Worm (Caenorhabditis elegans) whole organism, mixed stage, embryonic: Measurements from ENCODE around the gene C09H10.5.

ENCODE experiments used
- M03D4.4 ChIP-seq: sonication (generic microtip); optimal IDR thresholded peaks from 2 replicates; lab custom pipeline; 2017; ENCODE audit warnings: mild to moderate bottlenecking, missing genetic modification characterization, missing compliant biosample characterization
- bed-3 ChIP-seq: fragments of 200-800 bp; sonication (Bioruptor generic); optimal IDR thresholded peaks from 3 replicates; lab custom pipeline; 2018; ENCODE audit warnings: mild to moderate bottlenecking, missing genetic modification characterization, moderate library complexity, missing compliant biosample characterization
- blmp-1 ChIP-seq: fragments of 150-350 bp; optimal IDR thresholded peaks from 2 replicates; lab custom pipeline; 2014; ENCODE audit warnings: missing biosample characterization, missing genetic modification characterization
- ceh-39 ChIP-seq: fragments of 150-350 bp; optimal IDR thresholded peaks from 2 replicates; lab custom pipeline; 2014; ENCODE audit warnings: missing biosample characterization, missing genetic modification characterization
- ceh-43 ChIP-seq: fragments of 200-800 bp; sonication (Bioruptor generic); optimal IDR thresholded peaks from 2 replicates; lab custom pipeline; 2018; ENCODE audit warnings: mild to moderate bottlenecking, missing genetic modification characterization, moderate library complexity, missing compliant biosample characterization
- ceh-83 ChIP-seq: fragments of 200-800 bp; sonication (Bioruptor generic); optimal IDR thresholded peaks from 2 replicates; lab custom pipeline; 2018; ENCODE audit warnings: mild to moderate bottlenecking, missing genetic modification characterization, missing compliant biosample characterization
- ces-1 ChIP-seq: fragments of 150-350 bp; optimal IDR thresholded peaks from 2 replicates; lab custom pipeline; 2014; ENCODE audit warnings: missing biosample characterization, missing genetic modification reagents, missing genetic modification characterization
- cnd-1 ChIP-seq: fragments of 200-800 bp; sonication (Bioruptor generic); optimal IDR thresholded peaks from 2 replicates; lab custom pipeline; 2018; ENCODE audit warnings: mild to moderate bottlenecking, missing genetic modification characterization, missing compliant biosample characterization
- elt-1 ChIP-seq: sonication (generic microtip); optimal IDR thresholded peaks from 2 replicates; lab custom pipeline; 2017; ENCODE audit warnings: missing genetic modification characterization, mild to moderate bottlenecking, missing compliant biosample characterization, antibody characterized with exemption, moderate library complexity, borderline replicate concordance; ENCODE audit not compliant: insufficient read depth
- elt-3 ChIP-seq: fragments of 150-350 bp; optimal IDR thresholded peaks from 2 replicates; lab custom pipeline; 2014; ENCODE audit warnings: missing biosample characterization, missing genetic modification characterization
- ham-2 ChIP-seq: fragments of 200-800 bp; sonication (Bioruptor generic); optimal IDR thresholded peaks from 2 replicates; lab custom pipeline; 2018; ENCODE audit warnings: mild to moderate bottlenecking, missing genetic modification characterization, missing compliant biosample characterization
- hlh-1 ChIP-seq: fragments of 150-350 bp; optimal IDR thresholded peaks from 2 replicates; lab custom pipeline; 2014; ENCODE audit warnings: missing biosample characterization, missing genetic modification reagents, missing genetic modification characterization
- lin-13 ChIP-seq: fragments of 150-350 bp; optimal IDR thresholded peaks from 2 replicates; lab custom pipeline; 2014; ENCODE audit warnings: missing biosample characterization, missing genetic modification characterization
- lsy-2 ChIP-seq: fragments of 150-350 bp; optimal IDR thresholded peaks from 2 replicates; lab custom pipeline; 2014; ENCODE audit warnings: missing biosample characterization, missing genetic modification characterization
- mab-5 ChIP-seq: fragments of 150-350 bp; optimal IDR thresholded peaks from 2 replicates; lab custom pipeline; 2014; ENCODE audit warnings: missing biosample characterization, missing genetic modification characterization
- mep-1 ChIP-seq: fragments of 150-350 bp; optimal IDR thresholded peaks from 2 replicates; lab custom pipeline; 2017; ENCODE audit warnings: missing biosample characterization, missing genetic modification reagents, missing genetic modification characterization, inconsistent platforms
- mls-2 ChIP-seq: sonication (generic microtip); optimal IDR thresholded peaks from 2 replicates; lab custom pipeline; 2016; ENCODE audit warnings: mild to moderate bottlenecking, missing genetic modification characterization, moderate library complexity, missing compliant biosample characterization
- nhr-12 ChIP-seq: fragments of 150-350 bp; optimal IDR thresholded peaks from 2 replicates; lab custom pipeline; 2014; ENCODE audit warnings: missing biosample characterization, missing genetic modification characterization
- nhr-2 ChIP-seq: fragments of 150-350 bp; optimal IDR thresholded peaks from 2 replicates; lab custom pipeline; 2014; ENCODE audit warnings: missing biosample characterization, missing genetic modification characterization
- nhr-237 ChIP-seq: fragments of 150-350 bp; optimal IDR thresholded peaks from 2 replicates; lab custom pipeline; 2014; ENCODE audit warnings: missing biosample characterization, missing genetic modification characterization
- nhr-28 ChIP-seq: fragments of 150-350 bp; optimal IDR thresholded peaks from 2 replicates; lab custom pipeline; 2014; ENCODE audit warnings: missing biosample characterization, missing genetic modification characterization
- nhr-76 ChIP-seq: sonication (generic microtip); optimal IDR thresholded peaks from 2 replicates; lab custom pipeline; 2017; ENCODE audit warnings: missing biosample characterization, missing genetic modification characterization
- pha-4 ChIP-seq: fragments of 150-350 bp; optimal IDR thresholded peaks from 2 replicates; lab custom pipeline; 2018; ENCODE audit warnings: missing biosample characterization, missing genetic modification reagents, missing genetic modification characterization
- sem-2 ChIP-seq: fragments of 200-800 bp; sonication (Bioruptor generic); optimal IDR thresholded peaks from 2 replicates; lab custom pipeline; 2018; ENCODE audit warnings: mild to moderate bottlenecking, missing genetic modification characterization, missing compliant biosample characterization
- snpc-4 ChIP-seq: fragments of 150-350 bp; optimal IDR thresholded peaks from 2 replicates; lab custom pipeline; 2014; ENCODE audit warnings: missing biosample characterization, missing genetic modification characterization
- sptf-1 ChIP-seq: sonication (generic microtip); optimal IDR thresholded peaks from 2 replicates; lab custom pipeline; 2017; ENCODE audit warnings: mild to moderate bottlenecking, missing genetic modification characterization, moderate library complexity, missing compliant biosample characterization
- tbx-8 ChIP-seq: fragments of 200-800 bp; sonication (Bioruptor generic); optimal IDR thresholded peaks from 2 replicates; lab custom pipeline; 2018; ENCODE audit warnings: mild to moderate bottlenecking, missing genetic modification characterization, moderate library complexity, missing compliant biosample characterization
- unc-120 ChIP-seq: sonication (generic microtip); optimal IDR thresholded peaks from 2 replicates; lab custom pipeline; 2017; ENCODE audit warnings: missing genetic modification characterization, missing compliant biosample characterization; ENCODE audit not compliant: poor library complexity, severe bottlenecking
- unc-39 ChIP-seq: fragments of 150-350 bp; optimal IDR thresholded peaks from 2 replicates; lab custom pipeline; 2014; ENCODE audit warnings: missing biosample characterization, missing genetic modification characterization
- unc-62 ChIP-seq: fragments of 150-350 bp; optimal IDR thresholded peaks from 2 replicates; lab custom pipeline; 2014; ENCODE audit warnings: missing biosample characterization, missing genetic modification reagents, missing genetic modification characterization
- ztf-11 ChIP-seq: fragments of 150-350 bp; optimal IDR thresholded peaks from 2 replicates; lab custom pipeline; 2014; ENCODE audit warnings: missing biosample characterization, missing genetic modification characterization

The C09H10.5 gene

DNA sequence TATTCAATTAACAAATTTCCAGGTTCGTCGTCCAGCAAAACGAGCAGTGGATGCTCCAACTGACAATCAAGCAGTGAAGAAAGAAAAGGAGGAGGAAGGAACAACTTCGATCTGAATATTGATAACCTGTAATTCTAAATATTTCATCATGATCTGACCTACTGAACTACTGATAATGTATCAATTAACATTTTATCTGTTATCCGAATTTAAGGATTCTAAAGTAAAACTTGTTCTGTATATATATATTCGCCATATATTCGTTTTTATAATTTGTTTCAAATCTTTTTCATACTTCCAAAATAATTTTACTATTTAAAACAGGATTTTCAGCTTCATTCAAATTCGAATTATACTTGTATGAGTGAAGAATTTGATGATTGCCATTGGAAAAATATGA, 4.3 kb upstream of the C09H10.5 start, which contains the start of gene apc-17:
Gene apc-17, plus strand, starts transcription at position 301 of the 400 bp plus-strand sequence.
- TF ChIP-seq unc-62 (GFP tag; lab: Kevin White, UChicago), result no peak
- no peak for TF ChIP-seq snpc-4 (tag; lab: Kevin White, UChicago)
- TF ChIP-seq lin-13 (tag; lab: Kevin White, UChicago), result no peak
- TF ChIP-seq pha-4, result no peak
- TF ChIP-seq ces-1, result no peak
- no peak for TF ChIP-seq mls-2
- TF ChIP-seq cnd-1, result no peak
- no peak for TF ChIP-seq nhr-12 (tag; lab: Kevin White, UChicago)
- no peak for TF ChIP-seq mab-5
- TF ChIP-seq mep-1 (tag; lab: Kevin White, UChicago), result no peak
- TF ChIP-seq nhr-28 (tag; lab: Kevin White, UChicago), result no peak
- TF ChIP-seq ceh-83 (GFP tag; lab: Kevin White, UChicago), result no peak
- TF ChIP-seq blmp-1 (tag; lab: Kevin White, UChicago), result no peak

ce11 chrII:11105981-11106711, 2.6 kb upstream of the C09H10.5 start, which contains the start of gene nasp-1:
TSS of gene nasp-1 (plus strand) at chrII:11106612.
- no peak for TF ChIP-seq snpc-4 (tag; lab: Kevin White, UChicago)
- no peak for TF ChIP-seq pha-4
- TF ChIP-seq ces-1, result no peak
- peak; percentile 90 for TF ChIP-seq lsy-2 (tag; lab: Kevin White, UChicago)
- no peak for TF ChIP-seq M03D4.4
- TF ChIP-seq lin-13 (tag; lab: Kevin White, UChicago), result peak; percentile 12

- no peak for TF ChIP-seq snpc-4 (tag; lab: Kevin White, UChicago)
- no peak for TF ChIP-seq M03D4.4
- no peak for TF ChIP-seq mls-2
- no peak for TF ChIP-seq ces-1
- TF ChIP-seq hlh-1 (tag; lab: Kevin White, UChicago), result no peak
- no peak for TF ChIP-seq elt-3
- TF ChIP-seq nhr-28 (tag; lab: Kevin White, UChicago), result no peak
- TF ChIP-seq blmp-1 (tag; lab: Kevin White, UChicago), result no peak
- TF ChIP-seq nhr-237 (tag; lab: Kevin White, UChicago), result no peak
- no peak for TF ChIP-seq ztf-11
- no peak for TF ChIP-seq sem-2 (GFP tag; lab: Kevin White, UChicago)
- no peak for TF ChIP-seq bed-3
- no peak for TF ChIP-seq lsy-2 (tag; lab: Kevin White, UChicago)
- no peak for TF ChIP-seq sptf-1 (tag; lab: Kevin White, UChicago)
- no peak for TF ChIP-seq mep-1 (tag; lab: Kevin White, UChicago)
- TF ChIP-seq mab-5, result no peak
- TF ChIP-seq, all 35 proteins: peak for 0
Observed at ce11 chrII:11104162-11104561, 605 bp upstream of the C09H10.5 start, which contains the start of gene C09H10.9. TSS of gene C09H10.9 (plus strand) at chrII:11104462.

- TF ChIP-seq nhr-237 (tag; lab: Kevin White, UChicago) (peak; percentile 26), ham-2 (GFP tag; lab: Kevin White, UChicago) (no peak), pha-4 (peak; percentile 25), unc-62 (GFP tag; lab: Kevin White, UChicago) (no peak), cnd-1 (no peak), elt-1 (tag; lab: Kevin White, UChicago) (no peak), unc-39 (tag; lab: Kevin White, UChicago) (no peak), tbx-8 (GFP tag; lab: Kevin White, UChicago) (no peak), ceh-43 (GFP tag; lab: Kevin White, UChicago) (no peak), mls-2 (no peak), unc-120 (tag; lab: Kevin White, UChicago) (peak; percentile 67), nhr-2 (tag; lab: Kevin White, UChicago) (no peak), mab-5 (no peak), ces-1 (peak; percentile 12), mep-1 (tag; lab: Kevin White, UChicago) (peak; percentile 71), hlh-1 (tag; lab: Kevin White, UChicago) (peak; percentile 90), lsy-2 (tag; lab: Kevin White, UChicago) (peak; percentile 40), sem-2 (GFP tag; lab: Kevin White, UChicago) (no peak), M03D4.4 (no peak), blmp-1 (tag; lab: Kevin White, UChicago) (no peak)
Observed at ce11 chrII:11103052-11103451, 505 bp downstream of the C09H10.5 start.

DNA sequence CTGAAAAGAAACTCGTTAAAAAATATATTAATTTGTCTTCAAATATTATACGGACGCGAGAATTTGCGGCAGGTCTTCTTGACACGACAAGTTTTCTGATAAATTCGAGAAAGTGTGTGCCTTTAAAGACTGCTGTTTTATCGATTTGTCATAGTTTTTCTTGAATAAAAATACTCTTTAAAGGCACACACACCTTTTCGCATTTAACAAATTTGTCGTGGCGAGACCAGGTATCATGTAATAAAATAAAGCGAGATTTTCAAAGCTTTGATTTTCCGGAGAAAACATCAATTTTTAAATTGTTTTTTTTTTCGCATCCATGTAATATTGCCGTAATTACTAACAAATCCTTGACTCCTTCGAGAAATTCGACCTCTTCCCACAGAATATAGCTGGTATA, 2.4 kb downstream of the C09H10.5 start:
- TF ChIP-seq blmp-1 (tag; lab: Kevin White, UChicago) (no peak), nhr-76 (tag; lab: Kevin White, UChicago) (no peak), ceh-43 (GFP tag; lab: Kevin White, UChicago) (no peak), mep-1 (tag; lab: Kevin White, UChicago) (no peak), nhr-28 (tag; lab: Kevin White, UChicago) (no peak), lin-13 (tag; lab: Kevin White, UChicago) (no peak), cnd-1 (no peak), elt-3 (no peak), pha-4 (no peak), nhr-2 (tag; lab: Kevin White, UChicago) (no peak), ces-1 (no peak), hlh-1 (tag; lab: Kevin White, UChicago) (no peak), mls-2 (no peak), nhr-237 (tag; lab: Kevin White, UChicago) (no peak), ceh-39 (tag; lab: Kevin White, UChicago) (no peak), elt-1 (tag; lab: Kevin White, UChicago) (no peak), unc-39 (tag; lab: Kevin White, UChicago) (no peak), sem-2 (GFP tag; lab: Kevin White, UChicago) (no peak)
- TF ChIP-seq, all 35 proteins: peak for 0
